Worm (Caenorhabditis elegans) whole organism, L3 larva: ENCODE results near the gene T05H4.4.

Source experiments
- ama-1 ChIP-seq: fragments of 150-350 bp; optimal IDR thresholded peaks from 2 replicates; lab custom pipeline; 2018
- fos-1 ChIP-seq: fragments of 150-350 bp; optimal IDR thresholded peaks from 2 replicates; lab custom pipeline; 2014; ENCODE audit warnings: missing biosample characterization, missing genetic modification characterization
- lin-15B ChIP-seq: fragments of 150-350 bp; optimal IDR thresholded peaks from 2 replicates; lab custom pipeline; 2014; ENCODE audit warnings: missing biosample characterization, missing genetic modification characterization
- pha-4 ChIP-seq: fragments of 150-350 bp; optimal IDR thresholded peaks from 2 replicates; lab custom pipeline; 2014; ENCODE audit warnings: missing biosample characterization, missing genetic modification reagents, missing genetic modification characterization
- ztf-11 ChIP-seq: fragments of 150-350 bp; optimal IDR thresholded peaks from 2 replicates; lab custom pipeline; 2014; ENCODE audit warnings: missing biosample characterization, missing genetic modification characterization

- TF ChIP-seq fos-1 (tag; lab: Kevin White, UChicago): no peak
- TF ChIP-seq ama-1 (lab: Kevin White, UChicago): no peak
- TF ChIP-seq ztf-11 (tag; lab: Kevin White, UChicago): no peak
- TF ChIP-seq pha-4: no peak
- no peak for TF ChIP-seq lin-15B (tag; lab: Kevin White, UChicago)
Observed at ce11 chrV:6390163-6390562, 48.5 kb upstream of the T05H4.4 start, which contains the start of gene F57F4.1.
